Worm (Caenorhabditis elegans) whole organism, L1 larva: ENCODE results near the gene C05E4.7.

Source experiments
- mab-9 ChIP-seq: fragments of 200-800 bp; sonication (Bioruptor generic); IDR thresholded peaks from 2 replicates; pipeline ENCODE4 v1.3.6; 2022; ENCODE audit warnings: missing genetic modification reagents, missing genetic modification characterization, missing compliant biosample characterization
- mep-1 ChIP-seq: fragments of 150-350 bp; optimal IDR thresholded peaks from 2 replicates; lab custom pipeline; 2014; ENCODE audit warnings: missing biosample characterization, missing genetic modification characterization
- nhr-28 ChIP-seq: fragments of 150-350 bp; optimal IDR thresholded peaks from 2 replicates; lab custom pipeline; 2014; ENCODE audit warnings: missing biosample characterization, missing genetic modification characterization
- nhr-76 ChIP-seq: sonication (generic microtip); optimal IDR thresholded peaks from 2 replicates; lab custom pipeline; 2017; ENCODE audit warnings: missing biosample characterization, missing genetic modification characterization

- TF ChIP-seq mab-9 (GFP tag; lab: Robert Waterston, UW) (no peak), mep-1 (tag; lab: Kevin White, UChicago) (no peak), nhr-76 (tag; lab: Kevin White, UChicago) (no peak), nhr-28 (tag; lab: Kevin White, UChicago) (no peak)
Observed at ce11 chrV:761882-762281, 20.0 kb downstream of the C05E4.7 start, which contains the start of gene C05E4.12.
